Fruit fly (Drosophila melanogaster) whole organism, embryonic: Measurements from ENCODE around the gene CG14300.

Experiments
- Atf6 ChIP-seq: fragments of 200-800 bp; sonication (Bioruptor generic); IDR thresholded peaks from 2 replicates; pipeline ENCODE4 v1.3.6; 2022; ENCODE audit warnings: missing biosample characterization, missing genetic modification characterization
- B-H2 ChIP-seq: fragments of 200-800 bp; sonication (Bioruptor generic); optimal IDR thresholded peaks from 2 replicates; lab custom pipeline; 2018; ENCODE audit warnings: missing biosample characterization, mild to moderate bottlenecking, missing genetic modification characterization
- BtbVII ChIP-seq: fragments of 200-800 bp; sonication (Bioruptor generic); optimal IDR thresholded peaks from 3 replicates; lab custom pipeline; 2017; ENCODE audit warnings: missing biosample characterization, mild to moderate bottlenecking, missing genetic modification characterization
- CG10366 ChIP-seq: fragments of 200-800 bp; sonication (Bioruptor generic); IDR thresholded peaks from 2 replicates; pipeline ENCODE4 v1.3.6; 2022; ENCODE audit warnings: missing biosample characterization, missing genetic modification characterization
- CG10565 ChIP-seq: fragments of 200-800 bp; sonication (Bioruptor generic); optimal IDR thresholded peaks from 3 replicates; lab custom pipeline; 2016; ENCODE audit warnings: missing biosample characterization, mild to moderate bottlenecking, missing genetic modification characterization
- CG11093 ChIP-seq: fragments of 200-800 bp; sonication (Bioruptor generic); IDR thresholded peaks from 3 replicates; pipeline ENCODE4 v1.3.6; 2022; ENCODE audit warnings: missing biosample characterization, missing genetic modification characterization
- CG11695 ChIP-seq: fragments of 200-800 bp; sonication (Bioruptor generic); IDR thresholded peaks from 3 replicates; pipeline ENCODE4 v1.3.6; 2022; ENCODE audit warnings: missing biosample characterization, missing genetic modification characterization
- CG11696 ChIP-seq: fragments of 200-800 bp; sonication (Bioruptor generic); IDR thresholded peaks from 2 replicates; pipeline ENCODE4 v1.3.6; 2022; ENCODE audit warnings: missing biosample characterization, missing genetic modification characterization
- CG12744 ChIP-seq: fragments of 200-800 bp; sonication (Bioruptor generic); optimal IDR thresholded peaks from 2 replicates; lab custom pipeline; 2016; ENCODE audit warnings: missing biosample characterization, missing genetic modification characterization
- CG12942 ChIP-seq: fragments of 200-800 bp; sonication (Bioruptor generic); optimal IDR thresholded peaks from 3 replicates; lab custom pipeline; 2016; ENCODE audit warnings: missing biosample characterization, missing genetic modification characterization
- CG13624 ChIP-seq: fragments of 200-800 bp; sonication (Bioruptor generic); optimal IDR thresholded peaks from 2 replicates; lab custom pipeline; 2016; ENCODE audit warnings: missing biosample characterization, missing genetic modification characterization
- CG14710 ChIP-seq: fragments of 200-800 bp; sonication (Bioruptor generic); optimal IDR thresholded peaks from 3 replicates; lab custom pipeline; 2019; ENCODE audit warnings: missing biosample characterization, mild to moderate bottlenecking, missing genetic modification characterization, moderate library complexity
- CG1602 ChIP-seq: fragments of 200-800 bp; sonication (Bioruptor generic); optimal IDR thresholded peaks from 3 replicates; lab custom pipeline; 2016; ENCODE audit warnings: missing biosample characterization, missing genetic modification characterization
- CG17186 ChIP-seq: fragments of 200-800 bp; sonication (Bioruptor generic); optimal IDR thresholded peaks from 3 replicates; lab custom pipeline; 2017; ENCODE audit warnings: missing biosample characterization, missing genetic modification reagents, missing genetic modification characterization
- CG17328 ChIP-seq: fragments of 200-800 bp; sonication (Bioruptor generic); IDR thresholded peaks from 2 replicates; pipeline ENCODE4 v1.3.6; 2022; ENCODE audit warnings: missing biosample characterization, missing genetic modification characterization
- CG2199 ChIP-seq: fragments of 200-800 bp; sonication (Bioruptor generic); IDR thresholded peaks from 3 replicates; pipeline ENCODE4 v1.3.6; 2022; ENCODE audit warnings: missing biosample characterization, missing genetic modification characterization
- CG30431 ChIP-seq: fragments of 200-800 bp; sonication (Bioruptor generic); optimal IDR thresholded peaks from 2 replicates; lab custom pipeline; 2017; ENCODE audit warnings: missing biosample characterization, missing genetic modification characterization
- CG31441 ChIP-seq: fragments of 200-800 bp; sonication (Bioruptor generic); IDR thresholded peaks from 2 replicates; pipeline ENCODE4 v1.3.6; 2022; ENCODE audit warnings: missing biosample characterization, missing genetic modification characterization
- CG32772 ChIP-seq: fragments of 200-800 bp; sonication (Bioruptor generic); IDR thresholded peaks from 2 replicates; pipeline ENCODE4 v1.3.6; 2022; ENCODE audit warnings: missing biosample characterization, missing genetic modification characterization
- CG33213 ChIP-seq: fragments of 200-800 bp; sonication (Bioruptor generic); optimal IDR thresholded peaks from 3 replicates; lab custom pipeline; 2016; ENCODE audit warnings: missing biosample characterization, missing genetic modification characterization
- CG4360 ChIP-seq: fragments of 200-800 bp; sonication (Bioruptor generic); IDR thresholded peaks from 2 replicates; pipeline ENCODE4 v1.3.6; 2022; ENCODE audit warnings: missing biosample characterization, missing genetic modification characterization
- CG4854 ChIP-seq: fragments of 200-800 bp; sonication (Bioruptor generic); optimal IDR thresholded peaks from 2 replicates; lab custom pipeline; 2016; ENCODE audit warnings: missing biosample characterization, missing genetic modification characterization, inconsistent platforms
- CG7357 ChIP-seq: fragments of 200-800 bp; sonication (Bioruptor generic); IDR thresholded peaks from 3 replicates; pipeline ENCODE4 v1.3.6; 2022; ENCODE audit warnings: missing biosample characterization, missing genetic modification characterization
- CTCF ChIP-seq: fragments of 200-800 bp; sonication (Bioruptor generic); optimal IDR thresholded peaks from 2 replicates; lab custom pipeline; 2017; ENCODE audit warnings: missing biosample characterization, mild to moderate bottlenecking, missing genetic modification characterization, moderate library complexity
- CoRest ChIP-seq: fragments of 200-800 bp; sonication (Bioruptor generic); optimal IDR thresholded peaks from 3 replicates; lab custom pipeline; 2018; ENCODE audit warnings: missing biosample characterization, mild to moderate bottlenecking, missing genetic modification characterization, moderate library complexity
- D19B ChIP-seq: fragments of 200-800 bp; sonication (Bioruptor generic); optimal IDR thresholded peaks from 2 replicates; lab custom pipeline; 2017; ENCODE audit warnings: missing biosample characterization, mild to moderate bottlenecking, missing genetic modification characterization
- Dbx ChIP-seq: fragments of 200-800 bp; sonication (Bioruptor generic); IDR thresholded peaks from 3 replicates; pipeline ENCODE4 v1.3.6; 2022; ENCODE audit warnings: missing biosample characterization, missing genetic modification characterization
- Doc3 ChIP-seq: fragments of 200-800 bp; sonication (Bioruptor generic); IDR thresholded peaks from 3 replicates; pipeline ENCODE4 v1.3.6; 2022; ENCODE audit warnings: missing biosample characterization, missing genetic modification characterization; ENCODE audit not compliant: partially characterized antibody
- HLH3B ChIP-seq: fragments of 200-800 bp; sonication (Bioruptor generic); IDR thresholded peaks from 2 replicates; pipeline ENCODE4 v1.3.6; 2022; ENCODE audit warnings: missing biosample characterization, missing genetic modification characterization
- Hr3 ChIP-seq: fragments of 200-800 bp; sonication (Bioruptor generic); optimal IDR thresholded peaks from 3 replicates; lab custom pipeline; 2016; ENCODE audit warnings: missing biosample characterization, missing genetic modification characterization
- Hr78 ChIP-seq, 2 experiments: fragments of 200-800 bp in 1 of 2; fragments of >200 bp in 1 of 2; sonication (Bioruptor generic) in 1 of 2; optimal IDR thresholded peaks; 2 replicates each; lab custom pipeline; 2017 to 2019; ENCODE audit warnings: missing biosample characterization in 2 of 2, missing genetic modification characterization in 2 of 2, mild to moderate bottlenecking in 1 of 2, moderate library complexity in 1 of 2
- Lim3 ChIP-seq: fragments of 200-800 bp; sonication (Bioruptor generic); IDR thresholded peaks from 2 replicates; pipeline ENCODE4 v1.3.6; 2022; ENCODE audit warnings: missing biosample characterization, missing genetic modification characterization
- PHDP ChIP-seq: fragments of 200-800 bp; sonication (Bioruptor generic); optimal IDR thresholded peaks from 3 replicates; lab custom pipeline; 2018; ENCODE audit warnings: missing biosample characterization, mild to moderate bottlenecking, missing genetic modification characterization, moderate library complexity
- ap ChIP-seq: fragments of 200-800 bp; sonication (Bioruptor generic); IDR thresholded peaks from 2 replicates; pipeline ENCODE4 v1.3.6; 2022; ENCODE audit warnings: missing biosample characterization, missing genetic modification characterization
- ato ChIP-seq: fragments of 200-800 bp; sonication (Bioruptor generic); IDR thresholded peaks from 2 replicates; pipeline ENCODE4 v1.3.6; 2022; ENCODE audit warnings: missing biosample characterization, missing genetic modification characterization; ENCODE audit not compliant: partially characterized antibody
- cas ChIP-seq: fragments of 200-800 bp; sonication (Bioruptor generic); IDR thresholded peaks from 2 replicates; pipeline ENCODE4 v1.3.6; 2022; ENCODE audit warnings: missing biosample characterization, missing genetic modification characterization
- dm ChIP-seq: fragments of 200-800 bp; sonication (Bioruptor generic); optimal IDR thresholded peaks from 3 replicates; lab custom pipeline; 2016; ENCODE audit warnings: missing biosample characterization, missing genetic modification characterization
- grn ChIP-seq: fragments of 200-800 bp; sonication (Bioruptor generic); optimal IDR thresholded peaks from 3 replicates; lab custom pipeline; 2017; ENCODE audit warnings: missing biosample characterization, missing genetic modification characterization
- insv ChIP-seq, 2 experiments: fragments of 200-800 bp; sonication (Bioruptor generic); optimal IDR thresholded peaks; 3 replicates each; lab custom pipeline; 2016 to 2018; ENCODE audit warnings: missing biosample characterization in 2 of 2, missing genetic modification characterization in 2 of 2
- jing ChIP-seq: fragments of 200-800 bp; sonication (Bioruptor generic); optimal IDR thresholded peaks from 2 replicates; lab custom pipeline; 2018; ENCODE audit warnings: missing biosample characterization, mild to moderate bottlenecking, missing genetic modification characterization
- kni ChIP-seq: fragments of 200-800 bp; sonication (Bioruptor generic); optimal IDR thresholded peaks from 3 replicates; lab custom pipeline; 2017; ENCODE audit warnings: mild to moderate bottlenecking, missing biosample characterization, missing genetic modification reagents, missing genetic modification characterization
- lbe ChIP-seq: fragments of 200-800 bp; sonication (Bioruptor generic); optimal IDR thresholded peaks from 2 replicates; lab custom pipeline; 2016; ENCODE audit warnings: missing biosample characterization, mild to moderate bottlenecking, missing genetic modification characterization
- nerfin-1 ChIP-seq: fragments of 200-800 bp; sonication (Bioruptor generic); optimal IDR thresholded peaks from 3 replicates; lab custom pipeline; 2019; ENCODE audit warnings: missing biosample characterization, mild to moderate bottlenecking, missing genetic modification characterization, moderate library complexity
- odd ChIP-seq: fragments of 200-800 bp; sonication (Bioruptor generic); optimal IDR thresholded peaks from 2 replicates; lab custom pipeline; 2017; ENCODE audit warnings: missing biosample characterization, mild to moderate bottlenecking, missing genetic modification characterization
- schlank ChIP-seq: fragments of 200-800 bp; sonication (Bioruptor generic); optimal IDR thresholded peaks from 2 replicates; lab custom pipeline; 2018; ENCODE audit warnings: missing biosample characterization, mild to moderate bottlenecking, missing genetic modification characterization
- scrt ChIP-seq: fragments of 200-800 bp; sonication (Bioruptor generic); optimal IDR thresholded peaks from 2 replicates; lab custom pipeline; 2018; ENCODE audit warnings: missing biosample characterization, mild to moderate bottlenecking, missing genetic modification characterization, moderate library complexity
- stc ChIP-seq: fragments of 200-800 bp; sonication (Bioruptor generic); IDR thresholded peaks from 2 replicates; pipeline ENCODE4 v1.3.6; 2022; ENCODE audit warnings: missing biosample characterization, missing genetic modification characterization
- stwl ChIP-seq: fragments of 200-800 bp; sonication (Bioruptor generic); optimal IDR thresholded peaks from 3 replicates; lab custom pipeline; 2018; ENCODE audit warnings: missing biosample characterization, mild to moderate bottlenecking, missing genetic modification characterization, moderate library complexity
- zen2 ChIP-seq: fragments of 200-800 bp; sonication (Bioruptor generic); IDR thresholded peaks from 3 replicates; pipeline ENCODE4 v1.3.6; 2022; ENCODE audit warnings: missing biosample characterization, missing genetic modification characterization; ENCODE audit not compliant: partially characterized antibody
- zf30C ChIP-seq: fragments of 200-800 bp; sonication (Bioruptor generic); optimal IDR thresholded peaks from 3 replicates; lab custom pipeline; 2018; ENCODE audit warnings: missing biosample characterization, mild to moderate bottlenecking, missing genetic modification characterization

The CG14300 gene

dm6 chr3R:18741027-18741843 lies 47.7 kb upstream of the CG14300 start (continued):
- TF ChIP-seq Doc3 (no peak), lbe (GFP tag; lab: Kevin White, UChicago) (peak; percentile 97), CG4360 (GFP tag; lab: Robert Waterston, UW) (peak; percentile 78), CG12744 (GFP tag; lab: Kevin White, UChicago) (peak; percentile 88), cas (peak; percentile 94), Lim3 (GFP tag; lab: Robert Waterston, UW) (peak; percentile 81), CG14710 (tag; lab: Kevin White, UChicago) (peak; percentile 95), CTCF (GFP tag; lab: Kevin White, UChicago) (peak; percentile 64), PHDP (tag; lab: Kevin White, UChicago) (peak; percentile 97), grn (GFP tag; lab: Kevin White, UChicago) (no peak), odd (GFP tag; lab: Kevin White, UChicago) (peak; percentile 91), Hr78 (GFP tag; optimal IDR thresholded peaks at IDR 0.05; lab: Kevin White, UChicago) (peak in 1 of 2 experiments; percentile 79), D19B (GFP tag; lab: Kevin White, UChicago) (peak; percentile 99), Hr3 (peak; percentile 95), CG10366 (peak; percentile 97), CG31441 (GFP tag; lab: Robert Waterston, UW) (peak; percentile 97), stc (peak; percentile 94), scrt (GFP tag; lab: Kevin White, UChicago) (peak; percentile 95), B-H2 (GFP tag; lab: Kevin White, UChicago) (peak; percentile 75), CG1602 (GFP tag; lab: Kevin White, UChicago) (peak; percentile 94), CG11696 (peak; percentile 92), HLH3B (peak; percentile 97), kni (GFP tag; lab: Kevin White, UChicago) (peak; percentile 88), CG17186 (GFP tag; lab: Kevin White, UChicago) (peak; percentile 72), CoRest (tag; lab: Kevin White, UChicago) (peak; percentile 98), schlank (tag; lab: Kevin White, UChicago) (peak; percentile 93), CG12942 (GFP tag; lab: Kevin White, UChicago) (peak; percentile 94), ato (no peak), jing (GFP tag; lab: Kevin White, UChicago) (peak; percentile 90), zf30C (GFP tag; lab: Kevin White, UChicago) (no peak), CG11093 (peak; percentile 93), dm (peak; percentile 68), CG32772 (GFP tag; lab: Robert Waterston, UW) (peak; percentile 96), CG2199 (GFP tag; lab: Robert Waterston, UW) (peak; percentile 80; the same call in 2 of the 3 replicates), Atf6 (GFP tag; lab: Robert Waterston, UW) (peak; percentile 98), CG17328 (GFP tag; lab: Robert Waterston, UW) (peak; percentile 95), Dbx (peak; percentile 98), CG7357 (GFP tag; lab: Robert Waterston, UW) (peak; percentile 90), insv (GFP tag; optimal IDR thresholded peaks at IDR 0.05; lab: Kevin White, UChicago) (peak in 1 of 2 experiments; percentile 42), stwl (tag; lab: Kevin White, UChicago) (peak; percentile 37), nerfin-1 (tag; lab: Kevin White, UChicago) (peak; percentile 91), zen2 (GFP tag; lab: Robert Waterston, UW) (no peak), CG30431 (GFP tag; lab: Kevin White, UChicago) (peak; percentile 92), CG10565 (GFP tag; lab: Kevin White, UChicago) (peak; percentile 74), CG13624 (GFP tag; lab: Kevin White, UChicago) (peak; percentile 78), ap (GFP tag; lab: Robert Waterston, UW) (peak; percentile 94), CG11695 (GFP tag; lab: Robert Waterston, UW) (peak; percentile 96), BtbVII (peak; percentile 97), CG4854 (GFP tag; lab: Kevin White, UChicago) (peak; percentile 91), CG33213 (GFP tag; lab: Kevin White, UChicago) (peak; percentile 79)
